Worm (Caenorhabditis elegans) whole organism, L3 larva: ENCODE data around the gene pdcd-2.

Source experiments
- aly-2 ChIP-seq: fragments of 150-350 bp; optimal IDR thresholded peaks from 2 replicates; lab custom pipeline; 2014; ENCODE audit warnings: missing biosample characterization, missing genetic modification characterization
- ceh-82 ChIP-seq: fragments of 150-350 bp; optimal IDR thresholded peaks from 2 replicates; lab custom pipeline; 2014; ENCODE audit warnings: missing biosample characterization, missing genetic modification characterization
- egl-27 ChIP-seq: sonication (generic microtip); optimal IDR thresholded peaks from 4 replicates; lab custom pipeline; 2017; ENCODE audit warnings: missing biosample characterization, missing genetic modification reagents, missing genetic modification characterization
- nhr-77 ChIP-seq: fragments of 150-350 bp; optimal IDR thresholded peaks from 2 replicates; lab custom pipeline; 2014; ENCODE audit warnings: missing biosample characterization, missing genetic modification characterization
- pqm-1 ChIP-seq: fragments of 150-350 bp; optimal IDR thresholded peaks from 2 replicates; lab custom pipeline; 2017; ENCODE audit warnings: missing biosample characterization, missing genetic modification characterization, inconsistent platforms
- snpc-4 ChIP-seq: fragments of 150-350 bp; optimal IDR thresholded peaks from 2 replicates; lab custom pipeline; 2014; ENCODE audit warnings: missing biosample characterization, missing genetic modification characterization
- unc-62 ChIP-seq: fragments of 150-350 bp; sonication (generic microtip); optimal IDR thresholded peaks from 4 replicates; lab custom pipeline; 2014; ENCODE audit warnings: missing biosample characterization, missing genetic modification reagents, missing genetic modification characterization

DNA sequence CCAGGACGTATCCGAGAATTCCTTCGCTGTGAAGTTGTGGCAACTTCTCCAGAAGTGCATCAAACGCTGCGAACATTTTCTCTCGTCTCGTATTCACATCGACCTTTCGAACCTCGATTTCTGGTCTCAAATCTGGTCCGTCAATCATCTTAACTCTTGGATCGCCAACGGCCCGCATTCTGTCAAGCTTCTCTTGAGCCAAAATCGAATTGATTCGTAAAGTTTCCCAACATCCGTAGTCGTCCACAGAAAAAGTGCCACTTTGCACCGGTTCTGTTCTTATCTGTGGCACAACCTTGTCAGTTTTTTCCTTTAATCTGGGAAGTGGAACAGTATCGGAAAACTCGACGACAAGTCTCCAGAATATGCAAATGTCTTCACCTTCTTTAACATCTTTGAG is 17.4 kb upstream of the pdcd-2 start:
- TF ChIP-seq unc-62 (GFP tag; lab: Kevin White, UChicago) (no peak), snpc-4 (tag; lab: Kevin White, UChicago) (no peak), pqm-1 (tag; lab: Kevin White, UChicago) (no peak), egl-27 (tag; lab: Kevin White, UChicago) (no peak), aly-2 (tag; lab: Kevin White, UChicago) (no peak), nhr-77 (tag; lab: Kevin White, UChicago) (no peak), ceh-82 (tag; lab: Kevin White, UChicago) (no peak)
